Worm (Caenorhabditis elegans): ENCODE data around the gene C44C10.7.

- TF ChIP-seq dao-5 (tag; optimal IDR thresholded peaks at IDR 0.05): no peak
- TF ChIP-seq W03F9.2 (tag; optimal IDR thresholded peaks at IDR 0.05): no peak
Measured at ce11 chrX:11662557-11662956, 25.5 kb downstream of the C44C10.7 start.
